Fruit fly (Drosophila melanogaster) whole organism, adult: ENCODE data around the gene CG46505.
"Not testable (repeated sequence)": the region's sequence is repeated elsewhere in the genome, so short reads cannot be mapped to it uniquely, and the experiment has no call there.

Source experiments
- CG11617 ChIP-seq: fragments of 200-800 bp; sonication (Bioruptor generic); optimal IDR thresholded peaks from 2 replicates; lab custom pipeline; 2017; ENCODE audit warnings: mild to moderate bottlenecking, missing biosample characterization, missing genetic modification reagents, missing genetic modification characterization
- Clk ChIP-seq: fragments of 200-800 bp; sonication (Bioruptor generic); optimal IDR thresholded peaks from 2 replicates; lab custom pipeline; 2017; ENCODE audit warnings: missing biosample characterization, missing genetic modification characterization
- Hr96 ChIP-seq: fragments of 200-800 bp; sonication (Bioruptor generic); optimal IDR thresholded peaks from 2 replicates; lab custom pipeline; 2016; ENCODE audit warnings: missing biosample characterization, missing genetic modification characterization
- ovo ChIP-seq: fragments of 200-800 bp; sonication (Bioruptor generic); optimal IDR thresholded peaks from 2 replicates; lab custom pipeline; 2016; ENCODE audit warnings: missing biosample characterization, missing genetic modification characterization
- toe ChIP-seq: fragments of 200-800 bp; sonication (Bioruptor generic); optimal IDR thresholded peaks from 2 replicates; lab custom pipeline; 2016; ENCODE audit warnings: missing biosample characterization, missing genetic modification characterization

DNA sequence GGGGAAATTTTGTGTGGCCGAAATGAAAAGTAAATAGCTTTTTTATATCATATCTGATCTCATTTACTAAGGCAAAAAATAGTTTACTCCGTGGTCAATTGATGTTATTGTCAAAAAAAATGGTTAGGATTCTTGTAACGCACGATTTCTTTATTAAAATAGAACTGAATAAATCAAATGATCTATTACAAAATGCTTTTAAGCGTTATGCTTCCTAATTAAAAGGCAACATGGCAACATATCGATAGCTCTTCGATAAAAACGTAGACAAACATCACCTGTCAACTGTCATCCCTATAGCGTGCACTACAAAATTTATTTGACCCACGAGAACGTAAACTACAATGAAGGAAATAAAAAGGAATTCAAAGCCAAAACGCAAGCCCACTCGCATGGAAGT is 24.6 kb downstream of the CG46505 start, which contains the start of gene CG46510:
- not testable (repeated sequence) for TF ChIP-seq Clk, Hr96, ovo, CG11617, toe (GFP tag; lab: Kevin White, UChicago)
